Fruit fly (Drosophila melanogaster) whole organism, embryonic: ENCODE results near the gene RSG7.

Experiments
- Abd-B ChIP-seq: fragments of 200-800 bp; sonication (Bioruptor generic); optimal IDR thresholded peaks from 2 replicates; lab custom pipeline; 2018; ENCODE audit warnings: missing biosample characterization, mild to moderate bottlenecking, missing genetic modification characterization, moderate library complexity
- Ada2b ChIP-seq: fragments of 200-800 bp; sonication (Bioruptor generic); IDR thresholded peaks from 2 replicates; pipeline ENCODE4 v1.3.6; 2022; ENCODE audit warnings: missing biosample characterization, missing genetic modification characterization
- B-H1 ChIP-seq: fragments of 200-800 bp; sonication (Bioruptor generic); IDR thresholded peaks from 3 replicates; pipeline ENCODE4 v1.3.6; 2022; ENCODE audit warnings: missing biosample characterization, missing genetic modification characterization
- Bteb2 ChIP-seq: fragments of 200-800 bp; sonication (Bioruptor generic); optimal IDR thresholded peaks from 2 replicates; lab custom pipeline; 2016; ENCODE audit warnings: missing biosample characterization, missing genetic modification characterization
- CG10267 ChIP-seq: fragments of 200-800 bp; sonication (Bioruptor generic); optimal IDR thresholded peaks from 2 replicates; lab custom pipeline; 2018; ENCODE audit warnings: missing biosample characterization, mild to moderate bottlenecking, missing genetic modification characterization, moderate library complexity
- CG1233 ChIP-seq: fragments of 200-800 bp; sonication (Bioruptor generic); optimal IDR thresholded peaks from 4 replicates; lab custom pipeline; 2018; ENCODE audit warnings: missing biosample characterization, mild to moderate bottlenecking, missing genetic modification characterization
- CG12744 ChIP-seq: fragments of 200-800 bp; sonication (Bioruptor generic); optimal IDR thresholded peaks from 2 replicates; lab custom pipeline; 2016; ENCODE audit warnings: missing biosample characterization, missing genetic modification characterization
- CG13775 ChIP-seq: fragments of 200-800 bp; sonication (Bioruptor generic); optimal IDR thresholded peaks from 3 replicates; lab custom pipeline; 2017; ENCODE audit warnings: missing biosample characterization, mild to moderate bottlenecking, missing genetic modification characterization
- CG14860 ChIP-seq: fragments of 200-800 bp; sonication (Bioruptor generic); IDR thresholded peaks from 3 replicates; pipeline ENCODE4 v1.3.6; 2022; ENCODE audit warnings: missing biosample characterization, missing genetic modification characterization; ENCODE audit not compliant: partially characterized antibody
- CG15479 ChIP-seq: fragments of 200-800 bp; sonication (Bioruptor generic); optimal IDR thresholded peaks from 3 replicates; lab custom pipeline; 2019; ENCODE audit warnings: missing biosample characterization, mild to moderate bottlenecking, missing genetic modification characterization, moderate library complexity
- CG2678 ChIP-seq: fragments of 200-800 bp; sonication (Bioruptor generic); optimal IDR thresholded peaks from 3 replicates; lab custom pipeline; 2019; ENCODE audit warnings: missing biosample characterization, mild to moderate bottlenecking, missing genetic modification characterization, moderate library complexity
- CG30431 ChIP-seq: fragments of 200-800 bp; sonication (Bioruptor generic); optimal IDR thresholded peaks from 2 replicates; lab custom pipeline; 2017; ENCODE audit warnings: missing biosample characterization, missing genetic modification characterization
- CG33213 ChIP-seq: fragments of 200-800 bp; sonication (Bioruptor generic); optimal IDR thresholded peaks from 3 replicates; lab custom pipeline; 2016; ENCODE audit warnings: missing biosample characterization, missing genetic modification characterization
- CG3407 ChIP-seq: fragments of 200-800 bp; sonication (Bioruptor generic); optimal IDR thresholded peaks from 2 replicates; lab custom pipeline; 2018; ENCODE audit warnings: missing biosample characterization, mild to moderate bottlenecking, missing genetic modification characterization
- CG4707 ChIP-seq: fragments of 200-800 bp; sonication (Bioruptor generic); optimal IDR thresholded peaks from 2 replicates; lab custom pipeline; 2018; ENCODE audit warnings: missing biosample characterization, mild to moderate bottlenecking, missing genetic modification characterization, moderate library complexity
- CG6254 ChIP-seq: fragments of 200-800 bp; sonication (Bioruptor generic); optimal IDR thresholded peaks from 3 replicates; lab custom pipeline; 2017; ENCODE audit warnings: mild to moderate bottlenecking, missing biosample characterization, missing genetic modification reagents, missing genetic modification characterization
- CG7357 ChIP-seq: fragments of 200-800 bp; sonication (Bioruptor generic); IDR thresholded peaks from 3 replicates; pipeline ENCODE4 v1.3.6; 2022; ENCODE audit warnings: missing biosample characterization, missing genetic modification characterization
- CG7839 ChIP-seq: fragments of 200-800 bp; sonication (Bioruptor generic); optimal IDR thresholded peaks from 3 replicates; lab custom pipeline; 2018; ENCODE audit warnings: missing biosample characterization, mild to moderate bottlenecking, missing genetic modification characterization, moderate library complexity
- CG9876 ChIP-seq: fragments of 200-800 bp; sonication (Bioruptor generic); optimal IDR thresholded peaks from 2 replicates; lab custom pipeline; 2016; ENCODE audit warnings: missing biosample characterization, missing genetic modification characterization
- CG9932 ChIP-seq: fragments of 200-800 bp; sonication (Bioruptor generic); IDR thresholded peaks from 2 replicates; pipeline ENCODE4 v1.3.6; 2022; ENCODE audit warnings: missing biosample characterization, missing genetic modification characterization
- CHES-1-like ChIP-seq: fragments of 200-800 bp; sonication (Bioruptor generic); optimal IDR thresholded peaks from 2 replicates; lab custom pipeline; 2016; ENCODE audit warnings: missing biosample characterization, missing genetic modification characterization
- Camta ChIP-seq: fragments of 200-800 bp; sonication (Bioruptor generic); optimal IDR thresholded peaks from 2 replicates; lab custom pipeline; 2016; ENCODE audit warnings: missing biosample characterization, missing genetic modification characterization
- Doc3 ChIP-seq: fragments of 200-800 bp; sonication (Bioruptor generic); IDR thresholded peaks from 3 replicates; pipeline ENCODE4 v1.3.6; 2022; ENCODE audit warnings: missing biosample characterization, missing genetic modification characterization; ENCODE audit not compliant: partially characterized antibody
- Dref ChIP-seq: fragments of 200-800 bp; sonication (Bioruptor generic); IDR thresholded peaks from 2 replicates; pipeline ENCODE4 v1.3.6; 2022; ENCODE audit warnings: missing biosample characterization, missing genetic modification characterization
- Fer3 ChIP-seq: fragments of 200-800 bp; sonication (Bioruptor generic); optimal IDR thresholded peaks from 2 replicates; lab custom pipeline; 2018; ENCODE audit warnings: missing biosample characterization, mild to moderate bottlenecking, missing genetic modification characterization, moderate library complexity
- Hr51 ChIP-seq, 2 experiments: fragments of 200-800 bp; sonication (Bioruptor generic); optimal IDR thresholded peaks; 2 replicates in 1 of 2; 3 replicates in 1 of 2; lab custom pipeline; 2016 to 2018; ENCODE audit warnings: missing biosample characterization in 2 of 2, missing genetic modification characterization in 2 of 2, mild to moderate bottlenecking in 1 of 2, moderate library complexity in 1 of 2
- NK7.1 ChIP-seq: fragments of 200-800 bp; sonication (Bioruptor generic); optimal IDR thresholded peaks from 3 replicates; lab custom pipeline; 2016; ENCODE audit warnings: missing biosample characterization, missing genetic modification characterization
- Oli ChIP-seq: fragments of 200-800 bp; sonication (Bioruptor generic); optimal IDR thresholded peaks from 2 replicates; lab custom pipeline; 2018; ENCODE audit warnings: missing biosample characterization, mild to moderate bottlenecking, missing genetic modification characterization, moderate library complexity
- Ptx1 ChIP-seq: fragments of 200-800 bp; sonication (Bioruptor generic); IDR thresholded peaks from 2 replicates; pipeline ENCODE4 v1.3.6; 2022; ENCODE audit warnings: missing biosample characterization, missing genetic modification characterization
- Scr ChIP-seq: fragments of 200-800 bp; sonication (Bioruptor generic); IDR thresholded peaks from 2 replicates; pipeline ENCODE4 v1.3.6; 2022; ENCODE audit warnings: missing biosample characterization, missing genetic modification characterization; ENCODE audit not compliant: partially characterized antibody
- Trl ChIP-seq, 3 experiments: fragments of >200 bp in 2 of 3; fragments of 200-800 bp in 1 of 3; sonication (Bioruptor generic) in 1 of 3; optimal IDR thresholded peaks; 2 replicates in 1 of 3; 3 replicates in 2 of 3; lab custom pipeline; 2016 to 2017; ENCODE audit warnings: missing biosample characterization in 1 of 3, missing genetic modification characterization in 1 of 3
- bab2 ChIP-seq: fragments of 200-800 bp; sonication (Bioruptor generic); optimal IDR thresholded peaks from 2 replicates; lab custom pipeline; 2016; ENCODE audit warnings: missing biosample characterization, missing genetic modification characterization
- btn ChIP-seq: fragments of 200-800 bp; sonication (Bioruptor generic); optimal IDR thresholded peaks from 2 replicates; lab custom pipeline; 2016; ENCODE audit warnings: missing biosample characterization, missing genetic modification characterization
- crol ChIP-seq: fragments of 200-800 bp; sonication (Bioruptor generic); IDR thresholded peaks from 2 replicates; pipeline ENCODE4 v1.3.6; 2022; ENCODE audit warnings: missing biosample characterization, missing genetic modification characterization
- cwo ChIP-seq: fragments of 200-800 bp; sonication (Bioruptor generic); optimal IDR thresholded peaks from 3 replicates; lab custom pipeline; 2017; ENCODE audit warnings: missing biosample characterization, missing genetic modification characterization, mild to moderate bottlenecking, moderate library complexity, missing genetic modification reagents
- disco-r ChIP-seq: fragments of 200-800 bp; sonication (Bioruptor generic); optimal IDR thresholded peaks from 2 replicates; lab custom pipeline; 2016; ENCODE audit warnings: missing biosample characterization, missing genetic modification characterization
- dmrt11E ChIP-seq: fragments of 200-800 bp; sonication (Bioruptor generic); optimal IDR thresholded peaks from 3 replicates; lab custom pipeline; 2018; ENCODE audit warnings: missing biosample characterization, mild to moderate bottlenecking, missing genetic modification characterization, moderate library complexity
- eyg ChIP-seq: fragments of 200-800 bp; sonication (Bioruptor generic); optimal IDR thresholded peaks from 3 replicates; lab custom pipeline; 2016; ENCODE audit warnings: missing biosample characterization, missing genetic modification characterization
- fru ChIP-seq: fragments of >200 bp; optimal IDR thresholded peaks from 2 replicates; lab custom pipeline; 2017
- ftz-f1 ChIP-seq: fragments of 200-800 bp; sonication (Bioruptor generic); optimal IDR thresholded peaks from 2 replicates; lab custom pipeline; 2016; ENCODE audit warnings: missing biosample characterization, missing genetic modification characterization
- gfzf ChIP-seq: fragments of 200-800 bp; sonication (Bioruptor generic); optimal IDR thresholded peaks from 2 replicates; lab custom pipeline; 2016; ENCODE audit warnings: missing biosample characterization, mild to moderate bottlenecking, missing genetic modification characterization, moderate library complexity
- jigr1 ChIP-seq: fragments of 200-800 bp; sonication (Bioruptor generic); IDR thresholded peaks from 3 replicates; pipeline ENCODE4 v1.3.6; 2022; ENCODE audit warnings: missing biosample characterization, missing genetic modification characterization
- jing ChIP-seq: fragments of 200-800 bp; sonication (Bioruptor generic); optimal IDR thresholded peaks from 2 replicates; lab custom pipeline; 2018; ENCODE audit warnings: missing biosample characterization, mild to moderate bottlenecking, missing genetic modification characterization
- kah ChIP-seq: fragments of 200-800 bp; sonication (Bioruptor generic); optimal IDR thresholded peaks from 2 replicates; lab custom pipeline; 2018; ENCODE audit warnings: missing biosample characterization, mild to moderate bottlenecking, missing genetic modification characterization
- maf-S ChIP-seq: fragments of 200-800 bp; sonication (Bioruptor generic); optimal IDR thresholded peaks from 2 replicates; lab custom pipeline; 2016; ENCODE audit warnings: missing biosample characterization, missing genetic modification characterization
- pnt ChIP-seq: fragments of 200-800 bp; sonication (Bioruptor generic); optimal IDR thresholded peaks from 3 replicates; lab custom pipeline; 2016; ENCODE audit warnings: missing biosample characterization, missing genetic modification characterization
- sna ChIP-seq: fragments of 200-800 bp; sonication (Bioruptor generic); IDR thresholded peaks from 2 replicates; pipeline ENCODE4 v1.3.6; 2022; ENCODE audit warnings: missing biosample characterization, missing genetic modification characterization; ENCODE audit not compliant: partially characterized antibody
- twi ChIP-seq: fragments of 200-800 bp; optimal IDR thresholded peaks from 2 replicates; lab custom pipeline; 2019; ENCODE audit warnings: missing biosample characterization, mild to moderate bottlenecking, missing genetic modification characterization, moderate library complexity
- unpg ChIP-seq: fragments of 200-800 bp; sonication (Bioruptor generic); optimal IDR thresholded peaks from 3 replicates; lab custom pipeline; 2018; ENCODE audit warnings: missing biosample characterization, mild to moderate bottlenecking, missing genetic modification characterization, moderate library complexity
- wdn ChIP-seq: fragments of 200-800 bp; sonication (Bioruptor generic); IDR thresholded peaks from 2 replicates; pipeline ENCODE4 v1.3.6; 2022; ENCODE audit warnings: missing biosample characterization, missing genetic modification characterization
- wek ChIP-seq: fragments of 200-800 bp; sonication (Bioruptor generic); optimal IDR thresholded peaks from 3 replicates; lab custom pipeline; 2018; ENCODE audit warnings: missing biosample characterization, mild to moderate bottlenecking, missing genetic modification characterization, moderate library complexity

The RSG7 gene

dm6 chrX:16854746-16855145 is 10.5 kb upstream of the RSG7 start (continued):
- peak; percentile 11 for TF ChIP-seq kah (GFP tag; lab: Kevin White, UChicago)
- peak; percentile 70 for TF ChIP-seq CG7839 (tag; lab: Kevin White, UChicago)
- no peak for TF ChIP-seq eyg (GFP tag; lab: Kevin White, UChicago)
- no peak for TF ChIP-seq gfzf (GFP tag; lab: Kevin White, UChicago)
- TF ChIP-seq Ptx1 (GFP tag; lab: Robert Waterston, UW): peak; percentile 65; the same call in 1 of the 2 replicates
- no peak for TF ChIP-seq Camta (GFP tag; lab: Kevin White, UChicago)
- TF ChIP-seq CG15479 (GFP tag; lab: Kevin White, UChicago): no peak
- peak; percentile 7 for TF ChIP-seq Bteb2 (GFP tag; lab: Kevin White, UChicago)
- TF ChIP-seq jing: no peak
- TF ChIP-seq Doc3 (GFP tag; lab: Robert Waterston, UW): no peak
- no peak for TF ChIP-seq jigr1 (GFP tag; lab: Robert Waterston, UW)
- TF ChIP-seq wek (GFP tag; lab: Kevin White, UChicago): no peak
- peak; percentile 80 for TF ChIP-seq CG2678 (tag; lab: Kevin White, UChicago)
- peak; percentile 49 for TF ChIP-seq CG1233 (GFP tag; lab: Kevin White, UChicago)
- TF ChIP-seq NK7.1 (GFP tag; lab: Kevin White, UChicago): no peak
- no peak for TF ChIP-seq btn (GFP tag; lab: Kevin White, UChicago)
- 0 out of 3 replicates have a peak, but pooled peaks have one; percentile 10 for TF ChIP-seq B-H1 (GFP tag; lab: Robert Waterston, UW)
- TF ChIP-seq sna (GFP tag; lab: Robert Waterston, UW): no peak
- TF ChIP-seq pnt: no peak
- TF ChIP-seq Trl (optimal IDR thresholded peaks at IDR 0.05; lab: Kevin White, UChicago): no peak
- no peak for TF ChIP-seq Trl (GFP tag; optimal IDR thresholded peaks at IDR 0.05; lab: Kevin White, UChicago)
- TF ChIP-seq Scr (GFP tag; lab: Robert Waterston, UW): no peak
- no peak for TF ChIP-seq CG33213 (GFP tag; lab: Kevin White, UChicago)
- TF ChIP-seq cwo (GFP tag; lab: Kevin White, UChicago): peak; percentile 38
- TF ChIP-seq wdn (GFP tag; lab: Robert Waterston, UW): no peak
- no peak for TF ChIP-seq dmrt11E
- TF ChIP-seq CG3407 (GFP tag; lab: Kevin White, UChicago): peak; percentile 22
- TF ChIP-seq Abd-B (GFP tag; lab: Kevin White, UChicago): peak; percentile 43
- TF ChIP-seq unpg: peak; percentile 73
- TF ChIP-seq bab2 (GFP tag; lab: Kevin White, UChicago): peak; percentile 2
- no peak for TF ChIP-seq CG12744 (GFP tag; lab: Kevin White, UChicago)
- TF ChIP-seq disco-r: no peak
- no peak for TF ChIP-seq Dref (GFP tag; lab: Robert Waterston, UW)
- TF ChIP-seq ftz-f1 (GFP tag; lab: Kevin White, UChicago): no peak
- TF ChIP-seq twi (tag; lab: Kevin White, UChicago): no peak
- no peak for TF ChIP-seq CG14860 (GFP tag; lab: Robert Waterston, UW)
- TF ChIP-seq Hr51 (GFP tag; optimal IDR thresholded peaks at IDR 0.05; lab: Kevin White, UChicago): peak in 1 of 2 experiments; percentile 80
- TF ChIP-seq Fer3: peak; percentile 13
- TF ChIP-seq CG13775: peak; percentile 25
- TF ChIP-seq CG4707 (GFP tag; lab: Kevin White, UChicago): no peak
- no peak for TF ChIP-seq CG30431
- TF ChIP-seq crol (GFP tag; lab: Robert Waterston, UW): no peak
- no peak for TF ChIP-seq CHES-1-like
- no peak for TF ChIP-seq CG9932 (GFP tag; lab: Robert Waterston, UW)
- TF ChIP-seq CG10267: peak; percentile 52
- TF ChIP-seq maf-S (GFP tag; lab: Kevin White, UChicago): no peak
- TF ChIP-seq Ada2b (GFP tag; lab: Robert Waterston, UW): peak; percentile 45
- TF ChIP-seq CG6254: peak; percentile 3
- no peak for TF ChIP-seq CG7357 (GFP tag; lab: Robert Waterston, UW)
- no peak for TF ChIP-seq CG9876 (GFP tag; lab: Kevin White, UChicago)
- TF ChIP-seq Oli (tag; lab: Kevin White, UChicago): peak; percentile 75
- TF ChIP-seq fru: no peak
